Worm (Caenorhabditis elegans): Measurements from ENCODE around the gene srh-264.

- TF ChIP-seq blmp-1 (tag; optimal IDR thresholded peaks at IDR 0.05; ENCODE audit: insufficient read depth) = no peak
- no peak for TF ChIP-seq ZK546.5 (tag; optimal IDR thresholded peaks at IDR 0.05)
- TF ChIP-seq egl-27 (tag; optimal IDR thresholded peaks at IDR 0.05) = no peak
- no peak for TF ChIP-seq dmd-4 (tag; optimal IDR thresholded peaks at IDR 0.05)
- no peak for TF ChIP-seq lin-13 (GFP tag; optimal IDR thresholded peaks at IDR 0.05)
- TF ChIP-seq ztf-1 (GFP tag; conservative IDR thresholded peaks at IDR 0.05) = no peak
- no peak for TF ChIP-seq nhr-10 (tag; optimal IDR thresholded peaks at IDR 0.05)
- TF ChIP-seq sma-3 (GFP tag; optimal IDR thresholded peaks at IDR 0.05) = no peak
- no peak for TF ChIP-seq ama-1 (optimal IDR thresholded peaks at IDR 0.05)
- no peak for TF ChIP-seq C34F6.9 (tag; optimal IDR thresholded peaks at IDR 0.05)
- TF ChIP-seq nhr-11 (tag; optimal IDR thresholded peaks at IDR 0.05) = no peak
- no peak for TF ChIP-seq nhr-12 (tag; optimal IDR thresholded peaks at IDR 0.05)
- TF ChIP-seq nhr-77 (tag; optimal IDR thresholded peaks at IDR 0.05) = no peak
- no peak for TF ChIP-seq zag-1 (tag; optimal IDR thresholded peaks at IDR 0.05)
Measured at ce11 chrV:15431322-15432052, 17.5 kb downstream of the srh-264 start.

Measured in whole organism, L2 larva.